Worm (Caenorhabditis elegans): ENCODE measurements around the gene srh-229.
A peak's percentile ranks its signal among the peaks of the same experiment; 100 is the strongest.

srh-229 gene

DNA sequence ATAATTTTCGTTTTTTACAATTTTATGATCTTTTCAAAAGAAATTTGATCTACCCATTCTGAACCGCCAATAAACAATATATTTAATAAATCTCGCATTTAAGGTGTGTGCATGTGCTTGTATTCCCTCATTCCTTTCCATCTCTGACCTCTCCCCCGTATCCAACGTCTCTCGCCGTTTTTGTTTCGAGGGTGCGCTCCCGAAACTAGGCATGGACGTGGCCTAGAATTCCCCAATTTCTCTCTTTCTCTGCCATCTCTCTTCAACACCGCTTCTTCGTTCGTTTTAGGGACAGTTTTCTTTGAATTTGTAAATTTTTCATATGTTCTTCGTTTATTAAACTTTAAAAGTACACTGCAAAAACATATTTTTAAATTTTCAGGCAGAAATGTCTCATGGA is 38.7 kb downstream of the srh-229 start, which contains the start of gene F25E5.1:
TSS of gene F25E5.1 (plus strand) at position 376 of the 400 bp plus-strand sequence.
- peak; percentile 37 for TF ChIP-seq M03D4.4 (tag; optimal IDR thresholded peaks at IDR 0.05)
- no peak for TF ChIP-seq ceh-43 (GFP tag; optimal IDR thresholded peaks at IDR 0.05)
- TF ChIP-seq nhr-76 (tag; optimal IDR thresholded peaks at IDR 0.05): no peak
- no peak for TF ChIP-seq nhr-2 (tag; optimal IDR thresholded peaks at IDR 0.05)
- TF ChIP-seq nhr-12 (tag; optimal IDR thresholded peaks at IDR 0.05): no peak
- peak; percentile 59 for TF ChIP-seq mep-1 (tag; optimal IDR thresholded peaks at IDR 0.05)
- TF ChIP-seq unc-120 (tag; optimal IDR thresholded peaks at IDR 0.05; ENCODE audit: poor library complexity, severe bottlenecking): peak; percentile 98
- peak; percentile 45 for TF ChIP-seq sptf-1 (tag; optimal IDR thresholded peaks at IDR 0.05)
- peak; percentile 31 for TF ChIP-seq nhr-237 (tag; optimal IDR thresholded peaks at IDR 0.05)
- peak; percentile 58 for TF ChIP-seq lsy-2 (tag; optimal IDR thresholded peaks at IDR 0.05)
- no peak for TF ChIP-seq bed-3 (GFP tag; optimal IDR thresholded peaks at IDR 0.05)
- TF ChIP-seq pha-4 (tag; optimal IDR thresholded peaks at IDR 0.05): peak; percentile 44
- peak; percentile 54 for TF ChIP-seq lin-13 (tag; optimal IDR thresholded peaks at IDR 0.05)

DNA sequence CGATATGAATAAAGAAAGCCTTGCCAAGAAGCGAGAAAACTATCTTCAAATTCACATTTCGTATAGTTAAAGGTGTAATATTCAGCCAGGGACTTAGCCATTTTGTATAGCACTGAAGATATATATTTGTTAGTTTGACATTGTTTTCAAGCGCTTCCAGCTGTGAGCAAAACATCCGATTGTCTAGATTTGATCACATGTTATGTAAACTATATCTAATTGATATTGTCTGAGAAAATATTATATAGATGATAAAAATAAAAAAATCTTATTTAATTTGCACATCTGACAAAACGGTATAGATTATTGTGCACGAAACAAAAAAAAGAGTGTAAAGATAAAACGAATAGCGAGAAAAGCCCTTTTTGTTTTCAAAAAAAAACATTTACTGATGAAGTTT is 39.5 kb downstream of the srh-229 start, which contains the start of gene srh-89:
TSS of gene srh-89 (minus strand) at position 101 of the 400 bp plus-strand sequence.
- TF ChIP-seq blmp-1 (tag; optimal IDR thresholded peaks at IDR 0.05) (no peak), snpc-4 (tag; optimal IDR thresholded peaks at IDR 0.05) (no peak), ceh-43 (GFP tag; optimal IDR thresholded peaks at IDR 0.05) (no peak), mls-2 (tag; optimal IDR thresholded peaks at IDR 0.05) (no peak), ham-2 (GFP tag; optimal IDR thresholded peaks at IDR 0.05) (no peak), pha-4 (tag; optimal IDR thresholded peaks at IDR 0.05) (no peak), sem-2 (GFP tag; optimal IDR thresholded peaks at IDR 0.05) (no peak), M03D4.4 (tag; optimal IDR thresholded peaks at IDR 0.05) (no peak), tbx-8 (GFP tag; optimal IDR thresholded peaks at IDR 0.05) (no peak), lin-13 (tag; optimal IDR thresholded peaks at IDR 0.05) (no peak), sptf-1 (tag; optimal IDR thresholded peaks at IDR 0.05) (no peak), nhr-12 (tag; optimal IDR thresholded peaks at IDR 0.05) (no peak), nhr-28 (tag; optimal IDR thresholded peaks at IDR 0.05) (no peak), ces-1 (GFP tag; optimal IDR thresholded peaks at IDR 0.05) (no peak), unc-120 (tag; optimal IDR thresholded peaks at IDR 0.05; ENCODE audit: poor library complexity, severe bottlenecking) (no peak), nhr-76 (tag; optimal IDR thresholded peaks at IDR 0.05) (no peak)

DNA sequence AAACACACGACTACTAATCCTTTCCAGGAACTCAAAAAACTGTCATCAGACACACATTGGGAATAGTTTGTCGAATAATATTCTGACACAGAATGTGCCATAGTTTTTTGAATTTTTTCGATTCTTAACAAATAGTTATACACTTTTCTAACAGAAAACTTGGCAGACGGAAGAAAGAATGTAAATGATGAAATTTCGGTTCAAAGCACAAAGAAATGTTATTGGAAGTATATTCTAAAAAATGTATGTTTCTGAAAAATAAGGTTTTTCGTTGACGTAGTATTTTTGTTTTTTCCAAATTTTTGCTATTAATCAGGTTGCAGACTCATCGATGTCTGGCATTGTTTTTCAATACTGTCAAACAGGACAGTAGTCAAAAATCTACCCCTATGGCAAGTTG is 43.3 kb downstream of the srh-229 start, which contains the start of gene srh-92:
TSS of gene srh-92 (minus strand) at position 101 of the 400 bp plus-strand sequence.
- TF ChIP-seq nhr-2 (tag; optimal IDR thresholded peaks at IDR 0.05) (no peak), unc-62 (GFP tag; optimal IDR thresholded peaks at IDR 0.05) (no peak), nhr-76 (tag; optimal IDR thresholded peaks at IDR 0.05) (no peak), lin-13 (tag; optimal IDR thresholded peaks at IDR 0.05) (no peak), mls-2 (tag; optimal IDR thresholded peaks at IDR 0.05) (no peak), cnd-1 (tag; optimal IDR thresholded peaks at IDR 0.05) (no peak), ceh-39 (tag; optimal IDR thresholded peaks at IDR 0.05) (no peak), pha-4 (tag; optimal IDR thresholded peaks at IDR 0.05) (no peak), ztf-11 (tag; optimal IDR thresholded peaks at IDR 0.05) (no peak), drap-1 (GFP tag; optimal IDR thresholded peaks at IDR 0.05) (no peak), nhr-237 (tag; optimal IDR thresholded peaks at IDR 0.05) (no peak), zip-8 (tag; optimal IDR thresholded peaks at IDR 0.05) (no peak)

DNA sequence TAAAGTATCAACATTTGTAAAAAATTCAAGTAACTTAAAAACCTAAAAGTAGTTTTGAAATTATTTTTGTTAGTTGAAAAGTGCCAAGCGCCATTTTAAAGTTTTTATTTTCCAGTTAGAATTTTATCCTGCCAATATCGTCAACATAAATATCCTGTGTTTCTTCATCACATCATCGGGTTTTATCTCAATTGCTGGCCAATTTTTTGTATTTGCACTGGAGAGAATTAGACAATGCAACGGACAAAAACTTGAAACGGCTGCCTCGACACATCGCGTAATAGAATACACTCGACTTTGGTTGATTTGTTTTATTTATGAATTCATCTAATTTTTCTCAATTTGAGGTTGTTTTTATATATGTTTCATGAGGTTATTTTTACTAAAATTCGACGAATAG is 49.2 kb downstream of the srh-229 start, which contains the start of gene F25E5.2:
TSS of gene F25E5.2 (plus strand) at position 301 of the 400 bp plus-strand sequence.
- no peak for TF ChIP-seq ztf-11 (tag; optimal IDR thresholded peaks at IDR 0.05)
- TF ChIP-seq mep-1 (tag; optimal IDR thresholded peaks at IDR 0.05): no peak
- TF ChIP-seq hlh-1 (tag; optimal IDR thresholded peaks at IDR 0.05): no peak
- no peak for TF ChIP-seq elt-1 (tag; optimal IDR thresholded peaks at IDR 0.05; ENCODE audit: borderline replicate concordance, insufficient read depth)
- TF ChIP-seq blmp-1 (tag; optimal IDR thresholded peaks at IDR 0.05): no peak
- no peak for TF ChIP-seq unc-39 (tag; optimal IDR thresholded peaks at IDR 0.05)
- no peak for TF ChIP-seq pha-4 (tag; optimal IDR thresholded peaks at IDR 0.05)

DNA sequence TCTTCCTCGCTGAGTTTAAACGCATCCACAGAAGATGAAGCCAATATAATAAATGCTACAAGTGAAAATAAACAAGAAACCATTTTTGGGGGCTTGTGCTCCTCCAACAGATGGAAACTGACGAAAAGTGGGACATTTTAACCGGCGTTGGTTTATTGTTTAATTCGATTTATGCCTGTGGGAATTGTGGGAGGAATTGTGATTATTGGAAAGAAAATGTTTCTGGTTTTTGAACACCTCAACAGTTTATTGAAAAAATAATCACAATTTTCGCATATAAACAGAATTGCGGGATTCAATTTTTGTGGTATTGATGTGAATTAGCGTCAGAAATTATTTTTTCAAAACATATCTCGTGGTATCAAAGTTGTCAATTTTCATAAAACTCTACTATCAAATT is 49.9 kb downstream of the srh-229 start, which contains the start of gene try-8:
TSS of gene try-8 (minus strand) at position 101 of the 400 bp plus-strand sequence.
- TF ChIP-seq elt-1 (tag; optimal IDR thresholded peaks at IDR 0.05; ENCODE audit: borderline replicate concordance, insufficient read depth) (no peak), drap-1 (GFP tag; optimal IDR thresholded peaks at IDR 0.05) (no peak), mep-1 (tag; optimal IDR thresholded peaks at IDR 0.05) (no peak)

All from whole organism, mixed stage, embryonic.